Worm (Caenorhabditis elegans) whole organism, L2 larva: ENCODE measurements around the gene nhr-42.

Experiments used
- elt-3 ChIP-seq: sonication (generic microtip); optimal IDR thresholded peaks from 2 replicates; lab custom pipeline; 2017; ENCODE audit warnings: missing biosample characterization, missing genetic modification characterization
- nhr-12 ChIP-seq: fragments of 150-350 bp; optimal IDR thresholded peaks from 2 replicates; lab custom pipeline; 2014; ENCODE audit warnings: missing biosample characterization, missing genetic modification characterization

DNA sequence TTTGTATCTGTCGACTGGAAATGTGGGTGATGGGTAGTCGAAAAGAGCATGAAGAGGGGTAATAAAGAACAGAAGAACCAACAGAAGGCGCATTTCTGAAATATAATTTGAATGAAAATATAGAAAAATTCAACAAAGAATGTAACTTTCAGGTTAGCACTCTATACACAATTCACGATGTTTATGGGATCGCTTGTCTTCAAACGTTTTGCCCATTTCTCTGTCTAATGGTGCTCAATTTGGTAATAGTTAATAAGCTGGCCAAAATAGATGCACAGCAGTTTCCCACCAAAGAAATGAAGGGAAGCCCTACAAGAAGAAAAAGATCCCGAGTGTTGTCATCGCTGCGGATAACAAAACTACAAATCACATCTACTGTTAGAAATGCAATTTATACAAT lies 48.9 kb downstream of the nhr-42 start, which contains the start of gene F20A1.8:
- TF ChIP-seq nhr-12 (no peak), elt-3 (tag; lab: Kevin White, UChicago) (no peak)
